Worm (Caenorhabditis elegans) whole organism, mixed stage, embryonic: ENCODE results near the gene C16A3.5.

ENCODE experiments used
- lsy-2 ChIP-seq: fragments of 150-350 bp; optimal IDR thresholded peaks from 2 replicates; lab custom pipeline; 2014; ENCODE audit warnings: missing biosample characterization, missing genetic modification characterization
- mep-1 ChIP-seq: fragments of 150-350 bp; optimal IDR thresholded peaks from 2 replicates; lab custom pipeline; 2017; ENCODE audit warnings: missing biosample characterization, missing genetic modification reagents, missing genetic modification characterization, inconsistent platforms
- nhr-12 ChIP-seq: fragments of 150-350 bp; optimal IDR thresholded peaks from 2 replicates; lab custom pipeline; 2014; ENCODE audit warnings: missing biosample characterization, missing genetic modification characterization
- nhr-28 ChIP-seq: fragments of 150-350 bp; optimal IDR thresholded peaks from 2 replicates; lab custom pipeline; 2014; ENCODE audit warnings: missing biosample characterization, missing genetic modification characterization

DNA sequence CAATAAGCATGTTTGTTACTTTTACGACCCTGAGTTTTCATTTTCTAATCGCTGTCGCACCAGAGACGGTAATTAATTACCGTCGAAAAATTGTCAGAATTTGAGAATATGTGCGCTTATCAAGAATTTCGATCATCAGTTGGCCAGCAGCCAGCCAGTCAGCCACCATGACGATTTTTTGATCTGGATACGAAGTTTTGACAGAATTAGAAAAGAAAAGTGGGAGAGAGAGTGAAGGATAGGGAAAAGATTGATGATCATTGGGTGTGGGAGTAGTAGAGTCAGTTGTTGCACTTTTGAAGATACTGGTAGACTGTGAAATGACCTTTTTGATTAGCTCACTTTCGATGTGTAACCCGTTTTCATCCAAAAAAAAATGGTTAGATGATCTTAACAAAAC is 16.2 kb upstream of the C16A3.5 start:
- TF ChIP-seq nhr-12 (tag; lab: Kevin White, UChicago) = no peak
- TF ChIP-seq lsy-2 (tag; lab: Kevin White, UChicago) = no peak
- no peak for TF ChIP-seq mep-1 (tag; lab: Kevin White, UChicago)
- no peak for TF ChIP-seq nhr-28 (tag; lab: Kevin White, UChicago)
